Worm (Caenorhabditis elegans) whole organism, L3 larva: Measurements from ENCODE around the gene C12D5.9.

Experiments
- R02D3.7 ChIP-seq: fragments of 150-350 bp; optimal IDR thresholded peaks from 2 replicates; lab custom pipeline; 2014; ENCODE audit warnings: missing biosample characterization, missing genetic modification characterization
- ZK546.5 ChIP-seq: sonication (generic microtip); optimal IDR thresholded peaks from 2 replicates; lab custom pipeline; 2017; ENCODE audit warnings: missing biosample characterization, missing genetic modification characterization
- aly-2 ChIP-seq: fragments of 150-350 bp; optimal IDR thresholded peaks from 2 replicates; lab custom pipeline; 2014; ENCODE audit warnings: missing biosample characterization, missing genetic modification characterization
- ama-1 ChIP-seq: fragments of 150-350 bp; optimal IDR thresholded peaks from 2 replicates; lab custom pipeline; 2018
- ceh-16 ChIP-seq: sonication (generic microtip); optimal IDR thresholded peaks from 2 replicates; lab custom pipeline; 2017; ENCODE audit warnings: missing biosample characterization, missing genetic modification characterization
- ceh-28 ChIP-seq: fragments of 150-350 bp; optimal IDR thresholded peaks from 2 replicates; lab custom pipeline; 2014; ENCODE audit warnings: missing biosample characterization, missing genetic modification reagents, missing genetic modification characterization
- ceh-9 ChIP-seq: sonication (generic microtip); optimal IDR thresholded peaks from 2 replicates; lab custom pipeline; 2018; ENCODE audit warnings: missing biosample characterization, missing genetic modification characterization
- daf-12 ChIP-seq: fragments of 150-350 bp; optimal IDR thresholded peaks from 2 replicates; lab custom pipeline; 2014; ENCODE audit warnings: missing biosample characterization, missing genetic modification reagents, missing genetic modification characterization
- egl-27 ChIP-seq: sonication (generic microtip); optimal IDR thresholded peaks from 4 replicates; lab custom pipeline; 2017; ENCODE audit warnings: missing biosample characterization, missing genetic modification reagents, missing genetic modification characterization
- egl-5 ChIP-seq: fragments of 150-350 bp; optimal IDR thresholded peaks from 2 replicates; lab custom pipeline; 2017; ENCODE audit warnings: missing biosample characterization, missing genetic modification reagents, missing genetic modification characterization, inconsistent platforms
- elt-1 ChIP-seq: fragments of 150-350 bp; optimal IDR thresholded peaks from 2 replicates; lab custom pipeline; 2014; ENCODE audit warnings: missing biosample characterization, missing genetic modification characterization
- elt-2 ChIP-seq: sonication (generic microtip); optimal IDR thresholded peaks from 2 replicates; lab custom pipeline; 2016; ENCODE audit warnings: missing genetic modification reagents, mild to moderate bottlenecking, missing genetic modification characterization, missing compliant biosample characterization
- elt-3 ChIP-seq, 3 experiments: fragments of 150-350 bp in 1 of 3; sonication (generic microtip) in 2 of 3; optimal IDR thresholded peaks; 2 replicates in 2 of 3; 4 replicates in 1 of 3; lab custom pipeline; 2014 to 2017; ENCODE audit warnings: missing biosample characterization in 3 of 3, missing genetic modification characterization in 3 of 3
- eor-1 ChIP-seq, 2 experiments: fragments of 150-350 bp; optimal IDR thresholded peaks; 2 replicates each; lab custom pipeline; 2014 to 2018; ENCODE audit warnings: missing biosample characterization in 2 of 2, missing genetic modification characterization in 2 of 2
- fkh-10 ChIP-seq: sonication (generic microtip); optimal IDR thresholded peaks from 2 replicates; lab custom pipeline; 2017; ENCODE audit warnings: missing biosample characterization, missing genetic modification reagents, missing genetic modification characterization
- fkh-2 ChIP-seq: fragments of 150-350 bp; optimal IDR thresholded peaks from 2 replicates; lab custom pipeline; 2014; ENCODE audit warnings: missing biosample characterization, missing genetic modification reagents, missing genetic modification characterization
- fos-1 ChIP-seq: fragments of 150-350 bp; optimal IDR thresholded peaks from 2 replicates; lab custom pipeline; 2014; ENCODE audit warnings: missing biosample characterization, missing genetic modification characterization
- hmg-11 ChIP-seq: sonication (generic microtip); optimal IDR thresholded peaks from 2 replicates; lab custom pipeline; 2016; ENCODE audit warnings: missing genetic modification characterization, missing compliant biosample characterization
- jun-1 ChIP-seq: fragments of 150-350 bp; optimal IDR thresholded peaks from 2 replicates; lab custom pipeline; 2014; ENCODE audit warnings: missing biosample characterization, missing genetic modification reagents, missing genetic modification characterization
- lin-15B ChIP-seq: fragments of 150-350 bp; optimal IDR thresholded peaks from 2 replicates; lab custom pipeline; 2014; ENCODE audit warnings: missing biosample characterization, missing genetic modification characterization
- lin-39 ChIP-seq: fragments of 150-350 bp; optimal IDR thresholded peaks from 2 replicates; lab custom pipeline; 2018; ENCODE audit warnings: missing biosample characterization, missing genetic modification reagents, missing genetic modification characterization
- lsy-12 ChIP-seq: sonication (generic microtip); optimal IDR thresholded peaks from 2 replicates; lab custom pipeline; 2016; ENCODE audit warnings: mild to moderate bottlenecking, missing genetic modification characterization, missing compliant biosample characterization
- mdl-1 ChIP-seq: fragments of 150-350 bp; optimal IDR thresholded peaks from 2 replicates; lab custom pipeline; 2014; ENCODE audit warnings: missing biosample characterization, missing genetic modification characterization
- mml-1 ChIP-seq: fragments of 150-350 bp; sonication (generic microtip); optimal IDR thresholded peaks from 3 replicates; lab custom pipeline; 2014; ENCODE audit warnings: missing biosample characterization, missing genetic modification characterization
- nfya-1 ChIP-seq: sonication (generic microtip); optimal IDR thresholded peaks from 2 replicates; lab custom pipeline; 2017; ENCODE audit warnings: missing genetic modification characterization, mild to moderate bottlenecking, missing compliant biosample characterization, antibody characterized with exemption, moderate library complexity; ENCODE audit not compliant: insufficient read depth
- nhr-11 ChIP-seq: fragments of 150-350 bp; optimal IDR thresholded peaks from 2 replicates; lab custom pipeline; 2014; ENCODE audit warnings: missing biosample characterization, missing genetic modification characterization
- nhr-12 ChIP-seq: fragments of 150-350 bp; optimal IDR thresholded peaks from 2 replicates; lab custom pipeline; 2014; ENCODE audit warnings: missing biosample characterization, missing genetic modification characterization
- nhr-23 ChIP-seq: fragments of 150-350 bp; optimal IDR thresholded peaks from 2 replicates; lab custom pipeline; 2014; ENCODE audit warnings: missing biosample characterization, missing genetic modification reagents, missing genetic modification characterization
- nhr-237 ChIP-seq: fragments of 150-350 bp; optimal IDR thresholded peaks from 2 replicates; lab custom pipeline; 2014; ENCODE audit warnings: missing biosample characterization, missing genetic modification characterization
- nhr-25 ChIP-seq: sonication (generic microtip); optimal IDR thresholded peaks from 2 replicates; lab custom pipeline; 2017; ENCODE audit warnings: missing biosample characterization, missing genetic modification characterization
- nhr-28 ChIP-seq: fragments of 150-350 bp; optimal IDR thresholded peaks from 2 replicates; lab custom pipeline; 2014; ENCODE audit warnings: missing biosample characterization, missing genetic modification characterization
- nhr-43 ChIP-seq: sonication (generic microtip); optimal IDR thresholded peaks from 2 replicates; lab custom pipeline; 2016; ENCODE audit warnings: mild to moderate bottlenecking, missing genetic modification characterization, missing compliant biosample characterization; ENCODE audit not compliant: poor library complexity, severe bottlenecking
- nhr-67 ChIP-seq: fragments of 150-350 bp; optimal IDR thresholded peaks from 2 replicates; lab custom pipeline; 2014; ENCODE audit warnings: missing biosample characterization, missing genetic modification characterization
- nhr-76 ChIP-seq: fragments of 150-350 bp; sonication (generic microtip); optimal IDR thresholded peaks from 5 replicates; lab custom pipeline; 2014; ENCODE audit warnings: missing biosample characterization, missing genetic modification characterization
- nhr-77 ChIP-seq: fragments of 150-350 bp; optimal IDR thresholded peaks from 2 replicates; lab custom pipeline; 2014; ENCODE audit warnings: missing biosample characterization, missing genetic modification characterization
- pha-4 ChIP-seq: fragments of 150-350 bp; optimal IDR thresholded peaks from 2 replicates; lab custom pipeline; 2014; ENCODE audit warnings: missing biosample characterization, missing genetic modification reagents, missing genetic modification characterization
- pqm-1 ChIP-seq: fragments of 150-350 bp; optimal IDR thresholded peaks from 2 replicates; lab custom pipeline; 2017; ENCODE audit warnings: missing biosample characterization, missing genetic modification characterization, inconsistent platforms
- sea-2 ChIP-seq: fragments of 150-350 bp; sonication (generic microtip); optimal IDR thresholded peaks from 4 replicates; lab custom pipeline; 2014; ENCODE audit warnings: missing biosample characterization, missing genetic modification reagents, missing genetic modification characterization
- skn-1 ChIP-seq: fragments of 150-350 bp; optimal IDR thresholded peaks from 2 replicates; lab custom pipeline; 2014; ENCODE audit warnings: missing biosample characterization, missing genetic modification characterization
- tbx-2 ChIP-seq: sonication (generic microtip); optimal IDR thresholded peaks from 2 replicates; lab custom pipeline; 2016; ENCODE audit warnings: mild to moderate bottlenecking, missing genetic modification characterization, missing compliant biosample characterization
- unc-39 ChIP-seq: sonication (generic microtip); optimal IDR thresholded peaks from 4 replicates; lab custom pipeline; 2017; ENCODE audit warnings: missing biosample characterization, missing genetic modification characterization
- unc-62 ChIP-seq: fragments of 150-350 bp; sonication (generic microtip); optimal IDR thresholded peaks from 4 replicates; lab custom pipeline; 2014; ENCODE audit warnings: missing biosample characterization, missing genetic modification reagents, missing genetic modification characterization
- zag-1 ChIP-seq: fragments of 150-350 bp; optimal IDR thresholded peaks from 2 replicates; lab custom pipeline; 2014; ENCODE audit warnings: missing biosample characterization, missing genetic modification characterization
- ztf-11 ChIP-seq: fragments of 150-350 bp; optimal IDR thresholded peaks from 2 replicates; lab custom pipeline; 2014; ENCODE audit warnings: missing biosample characterization, missing genetic modification characterization
- ztf-4 ChIP-seq: fragments of 150-350 bp; optimal IDR thresholded peaks from 2 replicates; lab custom pipeline; 2014; ENCODE audit warnings: missing biosample characterization, missing genetic modification characterization

Gene C12D5.9

ce11 chrV:7689888-7690287 is at the start of gene C12D5.9:
Gene C12D5.9 (minus strand): TSS chrV:7689988.
- TF ChIP-seq ceh-28 (tag; lab: Kevin White, UChicago), result no peak
- no peak for TF ChIP-seq nhr-23 (tag; lab: Kevin White, UChicago)
- no peak for TF ChIP-seq aly-2 (tag; lab: Kevin White, UChicago)
- TF ChIP-seq nfya-1 (tag; lab: Kevin White, UChicago), result no peak
- TF ChIP-seq mml-1 (tag; lab: Kevin White, UChicago), result no peak
- TF ChIP-seq nhr-77, result no peak

ce11 chrV:7737710-7738109 is 47.9 kb upstream of the C12D5.9 start, which contains the start of gene srr-9:
Gene srr-9 (plus strand): TSS chrV:7738010.
- TF ChIP-seq ceh-16 (tag; lab: Kevin White, UChicago) (no peak), elt-1 (tag; lab: Kevin White, UChicago) (no peak), nhr-77 (no peak), tbx-2 (tag; lab: Kevin White, UChicago) (no peak), ceh-28 (tag; lab: Kevin White, UChicago) (no peak)

ce11 chrV:7735319-7735718 is 45.5 kb upstream of the C12D5.9 start, which contains the start of gene srr-10:
Gene srr-10 (plus strand): TSS chrV:7735619.
- no peak for TF ChIP-seq nhr-28
- TF ChIP-seq daf-12 (tag; lab: Kevin White, UChicago), result no peak
- TF ChIP-seq nhr-67, result no peak
- no peak for TF ChIP-seq fos-1 (tag; lab: Kevin White, UChicago)
- TF ChIP-seq nhr-12, result no peak
- no peak for TF ChIP-seq lin-39 (tag; lab: Kevin White, UChicago)
- no peak for TF ChIP-seq lin-15B (tag; lab: Kevin White, UChicago)
- TF ChIP-seq fkh-10, result no peak
- TF ChIP-seq aly-2 (tag; lab: Kevin White, UChicago), result no peak
- no peak for TF ChIP-seq ceh-16 (tag; lab: Kevin White, UChicago)

- TF ChIP-seq zag-1 (tag; lab: Kevin White, UChicago) (no peak), ceh-16 (tag; lab: Kevin White, UChicago) (no peak), nhr-77 (no peak), ceh-28 (tag; lab: Kevin White, UChicago) (peak; percentile 5), egl-5 (tag; lab: Kevin White, UChicago) (peak; percentile 23), R02D3.7 (no peak), ztf-11 (no peak), fkh-2 (tag; lab: Kevin White, UChicago) (no peak), ztf-4 (tag; lab: Kevin White, UChicago) (no peak), ama-1 (lab: Kevin White, UChicago) (peak; percentile 28), skn-1 (tag; lab: Kevin White, UChicago) (peak; percentile 83), fkh-10 (peak; percentile 31), nhr-76 (no peak), lin-15B (tag; lab: Kevin White, UChicago) (peak; percentile 64), lsy-12 (tag; lab: Kevin White, UChicago) (no peak), ZK546.5 (tag; lab: Kevin White, UChicago) (no peak), nhr-23 (tag; lab: Kevin White, UChicago) (peak; percentile 66), tbx-2 (tag; lab: Kevin White, UChicago) (no peak), lin-39 (tag; lab: Kevin White, UChicago) (peak; percentile 82), eor-1 (tag; optimal IDR thresholded peaks at IDR 0.05; lab: Kevin White, UChicago) (no peak), elt-3 (tag; optimal IDR thresholded peaks at IDR 0.05; lab: Kevin White, UChicago) (no peak), ceh-9 (no peak), nhr-25 (tag; lab: Kevin White, UChicago) (peak; percentile 65), nhr-28 (no peak), nhr-43 (tag; lab: Kevin White, UChicago) (no peak), nhr-67 (no peak), sea-2 (GFP tag; lab: Kevin White, UChicago) (no peak), jun-1 (tag; lab: Kevin White, UChicago) (no peak), pqm-1 (no peak), nhr-237 (no peak), nfya-1 (tag; lab: Kevin White, UChicago) (peak; percentile 76), elt-1 (tag; lab: Kevin White, UChicago) (no peak), pha-4 (peak; percentile 77), unc-62 (GFP tag; lab: Kevin White, UChicago) (no peak), egl-27 (tag; lab: Kevin White, UChicago) (no peak), nhr-11 (tag; lab: Kevin White, UChicago) (no peak), mml-1 (tag; lab: Kevin White, UChicago) (no peak), daf-12 (tag; lab: Kevin White, UChicago) (no peak), unc-39 (tag; lab: Kevin White, UChicago) (no peak), mdl-1 (tag; lab: Kevin White, UChicago) (no peak), elt-2 (peak; percentile 4), nhr-12 (no peak), hmg-11 (tag; lab: Kevin White, UChicago) (peak; percentile 57), fos-1 (tag; lab: Kevin White, UChicago) (no peak), aly-2 (tag; lab: Kevin White, UChicago) (no peak)
These were observed 45.1 kb upstream of the C12D5.9 start, which contains the start of gene clic-1 for ce11 chrV:7734909-7735308. Gene clic-1 (minus strand): TSS chrV:7734911.
